Fruit fly (Drosophila melanogaster): ENCODE data around the gene kek5.
A peak's percentile ranks its signal among the peaks of the same experiment; 100 is the strongest.

The kek5 gene

DNA sequence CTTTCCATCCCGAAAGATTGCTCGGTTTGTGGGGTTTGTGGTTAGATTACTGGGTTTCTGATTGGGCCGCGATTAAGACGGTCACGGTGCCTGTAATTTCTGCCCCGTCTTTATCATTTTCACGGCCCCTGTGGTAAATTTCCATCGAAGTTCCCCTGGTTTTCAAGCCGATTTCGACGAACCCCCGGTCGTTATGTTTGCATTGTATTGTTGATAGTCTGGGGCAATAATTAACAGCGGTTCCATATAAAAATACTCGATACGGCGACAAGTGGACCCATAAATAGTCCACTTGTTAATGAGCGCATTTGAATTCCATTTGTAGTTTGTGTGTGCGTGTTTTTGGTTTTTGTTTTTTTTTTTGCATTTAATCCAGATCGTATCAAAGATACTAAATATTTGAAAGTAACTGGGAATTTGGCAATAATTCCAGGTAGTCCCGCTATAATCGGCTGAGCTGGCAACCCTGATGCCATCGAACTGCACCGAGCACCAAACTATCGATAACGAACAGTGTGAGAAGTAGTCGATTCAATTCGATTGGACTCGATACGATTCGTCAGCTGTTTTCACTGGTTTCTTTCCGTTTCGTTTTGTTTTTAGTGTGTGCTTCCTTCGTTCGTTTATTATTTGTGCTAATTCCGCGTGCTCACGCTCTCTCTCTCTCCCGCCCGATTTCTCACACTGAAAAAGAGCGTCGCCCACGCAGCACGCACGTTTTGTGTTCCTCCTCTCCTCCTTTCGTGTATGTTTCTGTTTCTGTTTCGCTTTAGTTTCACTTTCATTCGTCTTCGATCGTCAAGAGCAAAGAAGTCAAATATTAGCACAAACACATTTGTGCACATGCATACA lies 152.6 kb downstream of the kek5 start (continued):
- peak; percentile 84 for TF ChIP-seq Dll (GFP tag; IDR thresholded peaks at IDR 0.05; ENCODE audit: partially characterized antibody)
- TF ChIP-seq CG30403 (GFP tag; optimal IDR thresholded peaks at IDR 0.05), result peak; percentile 48
- peak in 1 of 2 experiments; percentile 63 for TF ChIP-seq insv (GFP tag; optimal IDR thresholded peaks at IDR 0.05)
- TF ChIP-seq esg (GFP tag; conservative IDR thresholded peaks at IDR 0.05), result no peak
- no peak for TF ChIP-seq lbe (GFP tag; optimal IDR thresholded peaks at IDR 0.05)
- TF ChIP-seq CG5953 (GFP tag; IDR thresholded peaks at IDR 0.05), result no peak
- TF ChIP-seq CG12659 (GFP tag; optimal IDR thresholded peaks at IDR 0.05), result no peak
- no peak for TF ChIP-seq B-H2 (GFP tag; optimal IDR thresholded peaks at IDR 0.05)
- peak; percentile 2 for TF ChIP-seq CG13775 (GFP tag; optimal IDR thresholded peaks at IDR 0.05)
- TF ChIP-seq CG3847 (GFP tag; IDR thresholded peaks at IDR 0.05), result peak; percentile 58
- TF ChIP-seq CG7556 (GFP tag; optimal IDR thresholded peaks at IDR 0.05), result peak; percentile 14
- TF ChIP-seq Ets97D (GFP tag; optimal IDR thresholded peaks at IDR 0.05), result peak; percentile 74
- peak; percentile 11 for TF ChIP-seq fu2 (GFP tag; optimal IDR thresholded peaks at IDR 0.05)
- peak; percentile 41 for TF ChIP-seq HmgZ (tag; optimal IDR thresholded peaks at IDR 0.05)
- 0 out of 3 replicates have a peak, but pooled peaks have one; percentile 28 for TF ChIP-seq gce (GFP tag; IDR thresholded peaks at IDR 0.05)
- peak; percentile 84 for TF ChIP-seq CG6791 (GFP tag; IDR thresholded peaks at IDR 0.05; ENCODE audit: partially characterized antibody)
- no peak for TF ChIP-seq Asciz (GFP tag; optimal IDR thresholded peaks at IDR 0.05)
- peak; percentile 72 for TF ChIP-seq ERR (GFP tag; optimal IDR thresholded peaks at IDR 0.05)
- no peak for TF ChIP-seq grau (tag; optimal IDR thresholded peaks at IDR 0.05)
- TF ChIP-seq nmo (GFP tag; optimal IDR thresholded peaks at IDR 0.05), result peak; percentile 24
- TF ChIP-seq cas (GFP tag; IDR thresholded peaks at IDR 0.05), result no peak
- no peak for TF ChIP-seq Ravus (GFP tag; IDR thresholded peaks at IDR 0.05)
- peak; percentile 48 for TF ChIP-seq gfzf (GFP tag; optimal IDR thresholded peaks at IDR 0.05)
- TF ChIP-seq CG1832 (GFP tag; optimal IDR thresholded peaks at IDR 0.05), result no peak
- TF ChIP-seq Hsf (GFP tag; optimal IDR thresholded peaks at IDR 0.05), result peak; percentile 28
- TF ChIP-seq wek (GFP tag; optimal IDR thresholded peaks at IDR 0.05), result peak; percentile 15
- TF ChIP-seq repo (GFP tag; optimal IDR thresholded peaks at IDR 0.05), result no peak
- no peak for TF ChIP-seq ems (GFP tag; optimal IDR thresholded peaks at IDR 0.05)
- TF ChIP-seq Rx (GFP tag; IDR thresholded peaks at IDR 0.05), result no peak
- TF ChIP-seq H15 (GFP tag; IDR thresholded peaks at IDR 0.05), result no peak
- TF ChIP-seq ranshi (GFP tag; IDR thresholded peaks at IDR 0.05), result no peak
- TF ChIP-seq CG10979 (tag; optimal IDR thresholded peaks at IDR 0.05), result peak; percentile 8
- no peak for TF ChIP-seq tio (GFP tag; optimal IDR thresholded peaks at IDR 0.05)
- TF ChIP-seq CG8765 (GFP tag; IDR thresholded peaks at IDR 0.05), result no peak
- TF ChIP-seq CG15011 (GFP tag; optimal IDR thresholded peaks at IDR 0.05), result no peak
- peak; percentile 64 for TF ChIP-seq CG2120 (GFP tag; optimal IDR thresholded peaks at IDR 0.05)
- no peak for TF ChIP-seq CG10274 (GFP tag; optimal IDR thresholded peaks at IDR 0.05)
- TF ChIP-seq ac (GFP tag; optimal IDR thresholded peaks at IDR 0.05), result no peak
- TF ChIP-seq CG13624 (GFP tag; optimal IDR thresholded peaks at IDR 0.05), result peak; percentile 56
- TF ChIP-seq CG15269 (tag; optimal IDR thresholded peaks at IDR 0.05), result no peak
- TF ChIP-seq MBD-R2 (GFP tag; IDR thresholded peaks at IDR 0.05), result peak; percentile 50; the same call in 1 of the 2 replicates
- TF ChIP-seq Antp (GFP tag; optimal IDR thresholded peaks at IDR 0.05), result peak; percentile 52
- TF ChIP-seq usp (GFP tag; optimal IDR thresholded peaks at IDR 0.05), result no peak
- TF ChIP-seq Nf-YC (tag; optimal IDR thresholded peaks at IDR 0.05), result peak; percentile 43
- TF ChIP-seq Trl (optimal IDR thresholded peaks at IDR 0.05), result peak; percentile 76 to 88
- TF ChIP-seq Trl (GFP tag; optimal IDR thresholded peaks at IDR 0.05), result peak; percentile 41
- TF ChIP-seq Taf1 (GFP tag; IDR thresholded peaks at IDR 0.05), result no peak
- 0 out of 2 replicates have a peak, but pooled peaks have one; percentile 19 for TF ChIP-seq CG31224 (GFP tag; IDR thresholded peaks at IDR 0.05)
- no peak for TF ChIP-seq CrebB (tag; optimal IDR thresholded peaks at IDR 0.05)
- TF ChIP-seq Fer1 (GFP tag; optimal IDR thresholded peaks at IDR 0.05), result peak; percentile 53

Data from whole organism, embryonic.